Worm (Caenorhabditis elegans): ENCODE measurements around the gene Y48E1C.2.

- TF ChIP-seq ZK546.5 (tag; optimal IDR thresholded peaks at IDR 0.05) (no peak), nhr-11 (tag; optimal IDR thresholded peaks at IDR 0.05) (no peak), ama-1 (optimal IDR thresholded peaks at IDR 0.05) (no peak), lin-38 (GFP tag; IDR thresholded peaks at IDR 0.05) (no peak), nhr-237 (tag; optimal IDR thresholded peaks at IDR 0.05) (no peak), egl-27 (tag; optimal IDR thresholded peaks at IDR 0.05) (no peak), snpc-4 (tag; optimal IDR thresholded peaks at IDR 0.05) (no peak), dmd-9 (GFP tag; IDR thresholded peaks at IDR 0.05) (no peak), lin-13 (GFP tag; optimal IDR thresholded peaks at IDR 0.05) (peak; percentile 42), nhr-25 (tag; optimal IDR thresholded peaks at IDR 0.05; ENCODE audit: borderline replicate concordance, insufficient read depth) (no peak), nhr-48 (tag; optimal IDR thresholded peaks at IDR 0.05) (no peak), unc-130 (GFP tag; optimal IDR thresholded peaks at IDR 0.05) (no peak), ceh-82 (tag; optimal IDR thresholded peaks at IDR 0.05) (no peak), nhr-76 (tag; optimal IDR thresholded peaks at IDR 0.05) (no peak)
Observed at ce11 chrII:13456622-13457021, 32.3 kb downstream of the Y48E1C.2 start.
